Fruit fly (Drosophila melanogaster) whole organism, pupa: ENCODE results near the gene Ost48.

Experiments used
- CG10348 ChIP-seq: fragments of 200-800 bp; sonication (Bioruptor generic); IDR thresholded peaks from 2 replicates; pipeline ENCODE4 v1.3.6; 2022; ENCODE audit warnings: missing biosample characterization, missing genetic modification characterization
- CG12605 ChIP-seq: fragments of 200-800 bp; sonication (Bioruptor generic); IDR thresholded peaks from 2 replicates; pipeline ENCODE4 v1.3.6; 2022; ENCODE audit warnings: missing biosample characterization, missing genetic modification characterization
- CG13204 ChIP-seq: fragments of 200-800 bp; sonication (Bioruptor generic); optimal IDR thresholded peaks from 2 replicates; lab custom pipeline; 2018; ENCODE audit warnings: missing biosample characterization, mild to moderate bottlenecking, missing genetic modification characterization, moderate library complexity
- CG14655 ChIP-seq: fragments of 200-800 bp; sonication (Bioruptor generic); optimal IDR thresholded peaks from 3 replicates; lab custom pipeline; 2017; ENCODE audit warnings: mild to moderate bottlenecking, missing biosample characterization, missing genetic modification reagents, missing genetic modification characterization
- CG15710 ChIP-seq: fragments of 200-800 bp; sonication (Bioruptor generic); optimal IDR thresholded peaks from 2 replicates; lab custom pipeline; 2018; ENCODE audit warnings: missing biosample characterization, mild to moderate bottlenecking, missing genetic modification characterization, moderate library complexity
- CG17806 ChIP-seq: fragments of 200-800 bp; sonication (Bioruptor generic); optimal IDR thresholded peaks from 2 replicates; lab custom pipeline; 2018; ENCODE audit warnings: missing biosample characterization, mild to moderate bottlenecking, missing genetic modification characterization, moderate library complexity
- CG32121 ChIP-seq: fragments of 200-800 bp; sonication (Bioruptor generic); IDR thresholded peaks from 2 replicates; pipeline ENCODE4 v1.3.6; 2022; ENCODE audit warnings: missing biosample characterization, missing genetic modification characterization
- CG34367 ChIP-seq: fragments of 200-800 bp; sonication (Bioruptor generic); optimal IDR thresholded peaks from 2 replicates; lab custom pipeline; 2018; ENCODE audit warnings: missing biosample characterization, mild to moderate bottlenecking, missing genetic modification characterization
- CG4496 ChIP-seq: fragments of 200-800 bp; sonication (Bioruptor generic); IDR thresholded peaks from 3 replicates; pipeline ENCODE4 v1.3.6; 2022; ENCODE audit warnings: missing biosample characterization, missing genetic modification characterization
- CG8159 ChIP-seq: fragments of 200-800 bp; sonication (Bioruptor generic); optimal IDR thresholded peaks from 3 replicates; lab custom pipeline; 2018; ENCODE audit warnings: missing biosample characterization, mild to moderate bottlenecking, missing genetic modification characterization, moderate library complexity
- CG8301 ChIP-seq: fragments of 200-800 bp; sonication (Bioruptor generic); optimal IDR thresholded peaks from 2 replicates; lab custom pipeline; 2018; ENCODE audit warnings: missing biosample characterization, mild to moderate bottlenecking, missing genetic modification characterization
- CG9948 ChIP-seq: fragments of 200-800 bp; sonication (Bioruptor generic); optimal IDR thresholded peaks from 2 replicates; lab custom pipeline; 2018; ENCODE audit warnings: missing biosample characterization, mild to moderate bottlenecking, missing genetic modification characterization, moderate library complexity
- D1 ChIP-seq: fragments of 200-800 bp; sonication (Bioruptor generic); optimal IDR thresholded peaks from 2 replicates; lab custom pipeline; 2018; ENCODE audit warnings: missing biosample characterization, mild to moderate bottlenecking, missing genetic modification characterization, moderate library complexity
- EcR ChIP-seq: fragments of 200-800 bp; sonication (Bioruptor generic); optimal IDR thresholded peaks from 3 replicates; lab custom pipeline; 2019; ENCODE audit warnings: missing biosample characterization, missing genetic modification characterization, mild to moderate bottlenecking, moderate library complexity, missing genetic modification reagents
- Ets98B ChIP-seq: fragments of 200-800 bp; sonication (Bioruptor generic); IDR thresholded peaks from 2 replicates; pipeline ENCODE4 v1.3.6; 2022; ENCODE audit warnings: missing biosample characterization, missing genetic modification characterization
- Pif1A ChIP-seq: fragments of 200-800 bp; sonication (Bioruptor generic); optimal IDR thresholded peaks from 3 replicates; lab custom pipeline; 2016; ENCODE audit warnings: missing biosample characterization, missing genetic modification characterization
- Pif1B ChIP-seq: fragments of 200-800 bp; sonication (Bioruptor generic); optimal IDR thresholded peaks from 3 replicates; lab custom pipeline; 2016; ENCODE audit warnings: missing biosample characterization, missing genetic modification characterization
- Snoo ChIP-seq: fragments of 200-800 bp; sonication (Bioruptor generic); optimal IDR thresholded peaks from 3 replicates; lab custom pipeline; 2017; ENCODE audit warnings: missing biosample characterization, mild to moderate bottlenecking, missing genetic modification characterization, inconsistent platforms
- fd96Ca ChIP-seq: fragments of 200-800 bp; sonication (Bioruptor generic); IDR thresholded peaks from 3 replicates; pipeline ENCODE4 v1.3.6; 2022; ENCODE audit warnings: missing biosample characterization, missing genetic modification characterization
- gl ChIP-seq: fragments of 200-800 bp; sonication (Bioruptor generic); optimal IDR thresholded peaks from 2 replicates; lab custom pipeline; 2018; ENCODE audit warnings: missing biosample characterization, mild to moderate bottlenecking, missing genetic modification characterization
- rn ChIP-seq: fragments of 200-800 bp; sonication (Bioruptor generic); IDR thresholded peaks from 2 replicates; pipeline ENCODE4 v1.3.6; 2022; ENCODE audit warnings: missing biosample characterization, missing genetic modification characterization

The Ost48 gene

DNA sequence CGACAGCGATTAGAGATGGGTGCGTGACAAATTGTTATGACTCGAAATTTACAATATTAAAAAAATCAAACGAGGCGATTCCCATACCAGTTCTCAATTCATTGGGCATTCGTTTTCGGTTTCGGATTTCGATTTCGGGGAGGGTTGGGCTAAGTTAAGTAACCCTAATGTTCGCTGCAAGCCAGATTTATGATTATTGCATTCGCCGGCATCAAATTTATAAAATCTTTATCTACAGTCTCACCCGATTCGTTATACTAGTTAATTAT, 30.4 kb downstream of the Ost48 start:
- TF ChIP-seq CG4496 (GFP tag; lab: Robert Waterston, UW), result no peak
- TF ChIP-seq CG8301 (tag; lab: Kevin White, UChicago), result no peak
- no peak for TF ChIP-seq CG13204 (GFP tag; lab: Kevin White, UChicago)
- no peak for TF ChIP-seq CG34367 (tag; lab: Kevin White, UChicago)
- TF ChIP-seq fd96Ca (GFP tag; lab: Robert Waterston, UW), result no peak
- no peak for TF ChIP-seq CG8159
- no peak for TF ChIP-seq CG14655 (GFP tag; lab: Kevin White, UChicago)
- no peak for TF ChIP-seq Snoo (tag; lab: Kevin White, UChicago)
- no peak for TF ChIP-seq gl (tag; lab: Kevin White, UChicago)
- no peak for TF ChIP-seq CG17806 (tag; lab: Kevin White, UChicago)
- no peak for TF ChIP-seq CG10348 (GFP tag; lab: Robert Waterston, UW)
- TF ChIP-seq Ets98B (GFP tag; lab: Robert Waterston, UW), result no peak
- TF ChIP-seq Pif1B (GFP tag; lab: Kevin White, UChicago), result no peak
- TF ChIP-seq CG15710 (tag; lab: Kevin White, UChicago), result no peak
- no peak for TF ChIP-seq Pif1A (GFP tag; lab: Kevin White, UChicago)
- TF ChIP-seq CG9948 (tag; lab: Kevin White, UChicago), result no peak

DNA sequence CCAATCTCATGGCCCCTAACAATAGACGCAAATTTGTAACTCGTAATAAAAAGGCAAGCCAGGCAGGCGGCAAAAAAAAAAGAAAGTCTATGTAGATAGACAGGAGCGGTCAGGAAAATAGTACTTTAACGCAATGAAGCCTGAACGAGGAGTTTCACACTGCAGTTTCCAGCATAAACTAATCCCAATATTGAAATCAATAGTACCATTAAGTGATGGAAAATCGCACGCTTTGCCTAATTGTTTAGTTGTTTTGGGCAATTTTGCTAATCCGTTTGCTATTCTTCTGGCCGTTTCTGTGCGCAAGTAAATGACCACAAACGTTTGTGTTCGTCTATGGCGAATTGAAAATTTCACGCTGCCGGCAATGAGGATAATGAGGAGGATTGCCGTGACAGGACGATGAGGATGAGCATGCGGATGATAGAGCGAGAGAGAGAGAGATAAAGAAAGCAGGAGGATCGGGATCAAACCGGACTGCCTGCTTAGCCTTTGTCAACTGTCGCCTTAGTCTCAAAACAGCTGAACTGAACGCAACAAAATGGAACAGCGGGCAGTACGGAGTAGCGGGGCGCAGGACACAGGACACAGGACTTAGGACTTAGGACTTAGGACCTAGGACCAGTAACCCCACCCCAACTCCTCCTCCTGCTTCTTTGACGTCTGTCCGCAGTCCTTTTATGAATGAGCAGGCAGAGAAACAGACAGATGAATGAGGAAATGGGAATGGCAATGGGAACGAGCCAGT, 30.9 kb downstream of the Ost48 start:
- TF ChIP-seq CG14655 (GFP tag; lab: Kevin White, UChicago) (peak; percentile 10), EcR (GFP tag; lab: Kevin White, UChicago) (no peak)

DNA sequence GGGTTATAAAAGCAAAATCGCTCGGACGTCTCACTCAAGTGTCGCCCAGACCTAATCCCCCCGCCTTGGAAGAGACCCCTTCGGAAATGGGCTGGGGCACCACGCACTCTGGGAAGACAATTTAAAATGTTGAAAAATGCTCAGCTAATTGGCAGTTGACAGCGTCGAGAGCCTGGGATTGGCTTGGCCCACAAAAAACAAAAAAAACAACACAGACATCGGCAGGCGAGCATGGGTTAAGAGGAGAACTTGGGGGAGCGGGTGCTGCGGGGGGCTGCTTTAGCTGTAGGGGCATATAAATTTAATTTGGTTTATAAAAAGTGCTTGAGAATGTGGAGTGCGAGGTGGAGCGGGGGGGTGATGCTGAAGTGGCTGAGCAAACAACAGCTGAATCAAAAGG, 35.8 kb downstream of the Ost48 start:
- 0 out of 3 replicates have a peak, but pooled peaks have one; percentile 27 for TF ChIP-seq fd96Ca (GFP tag; lab: Robert Waterston, UW)
- no peak for TF ChIP-seq CG8301 (tag; lab: Kevin White, UChicago)
- no peak for TF ChIP-seq CG4496 (GFP tag; lab: Robert Waterston, UW)
- TF ChIP-seq Snoo (tag; lab: Kevin White, UChicago), result no peak
- no peak for TF ChIP-seq CG34367 (tag; lab: Kevin White, UChicago)
- no peak for TF ChIP-seq CG10348 (GFP tag; lab: Robert Waterston, UW)
- no peak for TF ChIP-seq Ets98B (GFP tag; lab: Robert Waterston, UW)

DNA sequence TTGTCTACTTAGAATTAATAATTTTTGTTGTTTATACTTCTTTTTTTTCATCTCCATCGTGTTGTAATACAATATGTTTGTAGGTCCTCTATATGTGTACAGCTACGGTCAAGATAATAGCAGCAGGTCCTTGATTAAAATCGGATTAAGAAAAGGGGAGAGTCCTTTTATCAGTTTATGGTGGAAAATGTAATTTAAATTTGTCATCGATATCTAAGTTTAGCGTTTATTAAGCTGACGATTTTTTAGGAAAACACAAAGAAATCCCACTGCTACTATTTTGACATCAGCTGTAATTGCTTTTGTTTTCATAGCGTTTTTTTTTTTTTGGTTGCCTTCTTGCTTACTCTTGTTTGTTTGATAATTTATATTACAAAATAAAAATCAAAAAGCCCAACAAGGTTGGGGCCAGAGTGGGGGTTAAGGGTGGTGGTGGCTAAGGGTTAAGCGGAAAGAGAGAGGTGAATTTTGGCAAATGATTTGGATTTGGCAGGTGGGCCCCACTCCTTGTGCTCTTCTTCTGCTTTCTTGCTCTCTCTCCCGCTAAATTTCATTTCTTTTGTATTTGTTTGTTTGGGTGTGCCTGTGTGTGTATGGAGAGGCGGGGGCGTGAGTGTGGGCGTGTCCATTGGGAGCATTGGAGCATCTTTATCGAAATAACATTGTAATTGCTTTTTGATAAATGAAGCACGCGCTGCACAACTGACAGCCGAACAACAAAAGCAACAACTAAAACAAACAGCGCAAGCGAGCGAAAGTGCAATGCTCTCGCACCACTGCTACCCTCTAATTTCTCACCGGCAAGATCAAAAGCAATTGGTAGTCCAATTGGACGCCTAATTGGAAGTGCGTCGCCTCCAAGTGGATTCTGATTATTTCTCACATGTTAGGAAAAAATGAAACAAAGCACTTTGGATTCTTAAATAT, 37.2 kb downstream of the Ost48 start:
- TF ChIP-seq CG12605 (GFP tag; lab: Robert Waterston, UW) (no peak), CG34367 (tag; lab: Kevin White, UChicago) (no peak), CG8159 (peak; percentile 53), CG14655 (GFP tag; lab: Kevin White, UChicago) (peak; percentile 39), CG9948 (tag; lab: Kevin White, UChicago) (peak; percentile 34), CG4496 (GFP tag; lab: Robert Waterston, UW) (0 out of 3 replicates have a peak, but pooled peaks have one; percentile 27), Pif1A (GFP tag; lab: Kevin White, UChicago) (peak; percentile 28), CG32121 (peak; percentile 29; the same call in 1 of the 2 replicates), D1 (tag; lab: Kevin White, UChicago) (no peak), gl (tag; lab: Kevin White, UChicago) (no peak), rn (GFP tag; lab: Robert Waterston, UW) (no peak), CG15710 (tag; lab: Kevin White, UChicago) (peak; percentile 21), Pif1B (GFP tag; lab: Kevin White, UChicago) (peak; percentile 16), Ets98B (GFP tag; lab: Robert Waterston, UW) (no peak), CG8301 (tag; lab: Kevin White, UChicago) (peak; percentile 36), CG17806 (tag; lab: Kevin White, UChicago) (peak; percentile 29), Snoo (tag; lab: Kevin White, UChicago) (peak; percentile 35)

DNA sequence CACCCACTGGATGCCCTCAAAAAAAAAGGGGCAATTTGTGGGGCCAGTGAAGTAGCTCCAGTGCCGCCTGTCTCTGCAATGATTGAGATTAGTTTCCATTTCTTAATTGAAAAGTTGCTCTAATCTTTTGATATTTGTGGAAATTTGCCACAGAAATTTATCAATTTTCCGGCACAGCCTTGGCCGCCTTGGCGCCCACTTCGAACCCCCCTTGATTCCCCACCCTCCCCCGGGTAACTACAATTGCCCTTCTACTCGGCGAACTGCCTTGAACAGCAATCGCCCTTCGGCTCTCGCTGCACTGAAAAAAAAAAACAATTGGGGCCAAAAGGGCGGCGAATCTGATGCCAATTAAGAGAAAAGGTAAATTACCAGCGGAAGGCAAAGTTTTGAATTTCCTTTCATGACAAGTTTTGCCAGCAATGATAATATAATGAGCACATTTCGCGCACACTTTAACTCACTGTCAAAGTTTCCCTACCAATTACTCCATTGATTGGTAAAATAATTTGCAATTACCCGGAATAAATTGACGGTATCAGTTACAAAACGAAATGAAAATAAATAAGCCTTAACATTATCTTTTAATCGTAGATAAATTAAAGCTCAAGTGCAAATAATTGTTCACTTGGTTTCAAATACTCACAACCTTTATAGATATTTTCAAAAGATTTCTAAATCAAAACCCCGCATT, 38.5 kb downstream of the Ost48 start:
- TF ChIP-seq CG8159 (no peak), CG32121 (no peak), CG14655 (GFP tag; lab: Kevin White, UChicago) (peak; percentile 1), CG17806 (tag; lab: Kevin White, UChicago) (no peak)
